Worm (Caenorhabditis elegans) whole organism, midembryonic: ENCODE measurements around the gene nspb-4.

Source experiments
- flt-1 ChIP-seq: fragments of 200-800 bp; sonication (Bioruptor generic); IDR thresholded peaks from 2 replicates; pipeline ENCODE4 v1.3.6; 2022; ENCODE audit warnings: missing genetic modification characterization, missing compliant biosample characterization
- tab-1 ChIP-seq: fragments of 200-800 bp; sonication (Bioruptor generic); IDR thresholded peaks from 2 replicates; pipeline ENCODE4 v1.3.6; 2022; ENCODE audit warnings: missing genetic modification characterization, missing compliant biosample characterization
- ztf-23 ChIP-seq: fragments of 200-800 bp; sonication (Bioruptor generic); IDR thresholded peaks from 2 replicates; pipeline ENCODE4 v1.3.6; 2022; ENCODE audit warnings: missing genetic modification reagents, missing genetic modification characterization, missing compliant biosample characterization

- TF ChIP-seq tab-1 (no peak), ztf-23 (GFP tag; lab: Robert Waterston, UW) (no peak), flt-1 (GFP tag; lab: Robert Waterston, UW) (no peak)
These were observed 1.4 kb downstream of the nspb-4 start, which contains the start of gene F38A5.8 for ce11 chrIV:6599447-6599846.
